Fruit fly (Drosophila melanogaster) Kc167 (cell line): ENCODE measurements around the gene CG7990.

Source experiments
- Myc ChIP-seq: fragments of >200 bp; optimal IDR thresholded peaks from 2 replicates; lab custom pipeline; 2017; ENCODE audit warnings: missing external identifiers
- Sin3A ChIP-seq: fragments of >200 bp; optimal IDR thresholded peaks from 2 replicates; lab custom pipeline; 2018; ENCODE audit warnings: missing external identifiers
- h ChIP-seq: fragments of >200 bp; optimal IDR thresholded peaks from 3 replicates; lab custom pipeline; 2018; ENCODE audit warnings: missing external identifiers
- psq ChIP-seq: fragments of >200 bp; optimal IDR thresholded peaks from 2 replicates; lab custom pipeline; 2017; ENCODE audit warnings: missing external identifiers

DNA sequence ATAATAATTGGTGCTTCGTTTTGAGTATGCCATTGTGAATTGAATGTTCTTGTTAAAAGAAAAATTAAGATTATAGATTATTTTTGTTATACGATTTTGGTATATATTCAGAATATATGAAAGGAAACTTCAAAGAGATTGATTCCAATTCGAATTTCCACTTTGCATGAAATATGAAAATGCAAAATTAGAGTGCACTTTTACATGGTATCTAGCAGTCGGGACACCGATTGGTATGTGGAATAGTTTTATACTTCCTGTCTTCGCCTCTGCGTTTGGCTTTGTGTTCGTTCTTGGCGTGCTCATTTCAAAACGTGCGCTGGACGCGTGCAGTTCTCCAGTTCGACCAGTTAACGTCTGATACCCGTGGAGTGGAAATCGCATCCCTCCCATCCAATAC, 18.7 kb downstream of the CG7990 start, which contains the start of gene CG33253:
- TF ChIP-seq psq (lab: Kevin White, UChicago) (no peak), h (lab: Kevin White, UChicago) (no peak), Myc (no peak), Sin3A (no peak)
